Fruit fly (Drosophila melanogaster): ENCODE measurements around the gene Upf2.

Upf2 gene

DNA sequence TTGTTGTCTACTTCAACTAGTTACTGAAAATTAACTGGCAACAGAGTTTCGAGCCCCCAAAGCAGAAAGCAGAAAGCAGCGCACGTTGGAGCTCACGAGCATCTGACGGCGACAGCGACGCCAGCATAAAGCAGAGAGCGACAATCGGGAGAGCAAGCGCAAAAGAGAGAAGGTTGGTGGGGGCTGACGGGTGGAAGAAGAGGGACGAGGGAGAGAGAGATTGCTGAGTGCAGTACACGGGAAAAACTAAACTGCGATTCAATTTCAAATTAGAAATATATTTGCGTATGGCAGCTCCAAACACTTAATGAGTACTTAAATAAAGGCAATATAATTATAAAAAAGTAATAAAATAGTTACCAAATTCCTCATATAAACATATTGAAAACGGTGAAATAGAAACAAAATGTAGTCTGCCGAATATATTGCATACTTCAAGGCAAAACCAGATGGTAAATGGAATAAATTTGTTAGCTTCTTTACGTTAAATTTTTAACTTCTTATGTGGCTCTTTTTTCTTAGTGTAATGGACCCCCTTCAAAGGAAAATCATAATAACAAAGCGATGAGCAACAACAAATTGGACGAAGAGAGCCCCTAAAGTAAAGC, 16.9 kb upstream of the Upf2 start:
- TF ChIP-seq CG6808 (GFP tag; optimal IDR thresholded peaks at IDR 0.05) (peak; percentile 97), eg (GFP tag; IDR thresholded peaks at IDR 0.05) (peak; percentile 95), Blimp-1 (GFP tag; optimal IDR thresholded peaks at IDR 0.05) (peak; percentile 90), CG1621 (tag; optimal IDR thresholded peaks at IDR 0.05) (peak; percentile 91), CG11902 (GFP tag; optimal IDR thresholded peaks at IDR 0.05) (peak; percentile 87), ss (GFP tag; optimal IDR thresholded peaks at IDR 0.05) (peak; percentile 96 to 97), CG15336 (GFP tag; IDR thresholded peaks at IDR 0.05) (peak; percentile 97), fd59A (GFP tag; optimal IDR thresholded peaks at IDR 0.05) (peak; percentile 95), CG11762 (GFP tag; optimal IDR thresholded peaks at IDR 0.05; ENCODE audit: insufficient read depth) (peak; percentile 93), CG9139 (GFP tag; optimal IDR thresholded peaks at IDR 0.05) (peak; percentile 94), achi (GFP tag; optimal IDR thresholded peaks at IDR 0.05) (peak; percentile 95), CG8632 (GFP tag; optimal IDR thresholded peaks at IDR 0.05) (peak; percentile 96), svp (GFP tag) (peak; percentile 97), spab (GFP tag; optimal IDR thresholded peaks at IDR 0.05) (peak; percentile 95), CG3032 (tag; optimal IDR thresholded peaks at IDR 0.05) (peak; percentile 97), Hr38 (GFP tag; optimal IDR thresholded peaks at IDR 0.05) (no peak), Met (GFP tag; optimal IDR thresholded peaks at IDR 0.05) (peak; percentile 96), fd85E (GFP tag; optimal IDR thresholded peaks at IDR 0.05) (peak; percentile 68), net (GFP tag; optimal IDR thresholded peaks at IDR 0.05) (peak; percentile 93), Smox (GFP tag; optimal IDR thresholded peaks at IDR 0.05) (peak; percentile 99), Ets96B (tag; optimal IDR thresholded peaks at IDR 0.05) (peak; percentile 95), CG7368 (GFP tag; optimal IDR thresholded peaks at IDR 0.05) (peak; percentile 93), CG6163 (GFP tag; IDR thresholded peaks at IDR 0.05) (peak; percentile 93), Ets21C (GFP tag; optimal IDR thresholded peaks at IDR 0.05) (peak; percentile 83), salr (GFP tag; optimal IDR thresholded peaks at IDR 0.05) (peak; percentile 87 to 95), CG32006 (GFP tag; optimal IDR thresholded peaks at IDR 0.05) (peak; percentile 97), Eip78C (GFP tag) (peak; percentile 99), OdsH (GFP tag; optimal IDR thresholded peaks at IDR 0.05) (peak; percentile 96), Gug (GFP tag; IDR thresholded peaks at IDR 0.05) (peak; percentile 96), vri (GFP tag; optimal IDR thresholded peaks at IDR 0.05) (peak; percentile 85), lz (GFP tag; optimal IDR thresholded peaks at IDR 0.05) (peak; percentile 95), CG6792 (GFP tag; optimal IDR thresholded peaks at IDR 0.05) (peak; percentile 95), CG4318 (GFP tag; optimal IDR thresholded peaks at IDR 0.05) (peak; percentile 94), CG6854 (GFP tag; optimal IDR thresholded peaks at IDR 0.05) (peak; percentile 91), CG8119 (GFP tag; IDR thresholded peaks at IDR 0.05) (peak; percentile 97), dac (GFP tag; optimal IDR thresholded peaks at IDR 0.05) (peak; percentile 89), Eip93F (GFP tag; optimal IDR thresholded peaks at IDR 0.05) (peak; percentile 93), CG34406 (GFP tag; optimal IDR thresholded peaks at IDR 0.05) (peak; percentile 96), cyc (GFP tag; optimal IDR thresholded peaks at IDR 0.05) (peak; percentile 92), CG8319 (GFP tag; optimal IDR thresholded peaks at IDR 0.05) (peak; percentile 91), CG16779 (tag; optimal IDR thresholded peaks at IDR 0.05) (peak; percentile 95), Hr4 (GFP tag; optimal IDR thresholded peaks at IDR 0.05) (peak; percentile 94), CG6276 (GFP tag; optimal IDR thresholded peaks at IDR 0.05) (peak; percentile 96), Sox102F (GFP tag; optimal IDR thresholded peaks at IDR 0.05) (peak; percentile 92), fkh (GFP tag; optimal IDR thresholded peaks at IDR 0.05) (peak; percentile 61), Sox15 (GFP tag; optimal IDR thresholded peaks at IDR 0.05) (peak; percentile 92), CG10669 (GFP tag; optimal IDR thresholded peaks at IDR 0.05) (peak; percentile 95), dsx (GFP tag; optimal IDR thresholded peaks at IDR 0.05; ENCODE audit: poor library complexity, severe bottlenecking) (peak; percentile 93), Hr39 (GFP tag; optimal IDR thresholded peaks at IDR 0.05) (peak; percentile 91), CG3919 (GFP tag; optimal IDR thresholded peaks at IDR 0.05) (peak; percentile 95), esn (GFP tag; optimal IDR thresholded peaks at IDR 0.05) (peak; percentile 96)
